Fruit fly (Drosophila melanogaster) whole organism: ENCODE measurements around the gene CG42822.

ENCODE experiments used
- CG8478 ChIP-seq: fragments of >200 bp; optimal IDR thresholded peaks from 2 replicates; lab custom pipeline; 2018; ENCODE audit warnings: inconsistent platforms
- EcR ChIP-seq, 2 experiments: fragments of >200 bp; optimal IDR thresholded peaks; 2 replicates each; lab custom pipeline; 2017; ENCODE audit warnings: missing biosample characterization in 2 of 2, missing genetic modification characterization in 2 of 2, missing genetic modification reagents in 2 of 2
- pan ChIP-seq: fragments of >200 bp; optimal IDR thresholded peaks from 2 replicates; lab custom pipeline; 2017
- psq ChIP-seq: fragments of >200 bp; optimal IDR thresholded peaks from 2 replicates; lab custom pipeline; 2017
- usp ChIP-seq: fragments of >200 bp; optimal IDR thresholded peaks from 2 replicates; lab custom pipeline; 2017; ENCODE audit warnings: missing biosample characterization, missing genetic modification characterization, mixed read lengths

dm6 chr3R:17371094-17371493 is 42.6 kb upstream of the CG42822 start:
- TF ChIP-seq EcR (GFP tag; optimal IDR thresholded peaks at IDR 0.05; lab: Kevin White, UChicago) (no peak), pan (no peak), CG8478 (lab: Kevin White, UChicago) (no peak), psq (no peak), usp (GFP tag; lab: Kevin White, UChicago) (no peak)
